Worm (Caenorhabditis elegans): ENCODE results near the gene nstp-10.
A peak's percentile ranks its signal among the peaks of the same experiment; 100 is the strongest.

DNA sequence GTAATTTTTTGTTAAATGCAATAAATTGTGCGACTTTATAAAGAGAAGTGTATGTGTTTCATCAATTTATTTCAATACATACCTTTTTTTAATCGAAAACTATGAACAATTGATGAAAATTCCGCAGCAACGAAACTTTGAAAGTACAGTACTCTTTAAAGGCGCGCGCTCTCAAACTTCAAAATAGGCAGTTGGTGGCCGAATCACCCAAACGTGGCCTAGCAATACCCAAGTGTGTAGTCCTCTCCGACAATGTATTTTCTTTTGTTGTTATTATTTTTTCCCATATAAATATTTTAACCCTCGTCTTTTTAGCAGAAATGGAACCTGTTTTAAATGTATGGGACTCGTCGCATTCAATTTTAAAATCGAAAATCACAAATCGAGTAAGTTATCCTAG is 13.1 kb downstream of the nstp-10 start, which contains the start of gene C50F4.4:
- TF ChIP-seq unc-62 (GFP tag; optimal IDR thresholded peaks at IDR 0.05 in 1 of 2) (no peak), unc-62 (tag; optimal IDR thresholded peaks at IDR 0.05) (no peak), aly-2 (tag; optimal IDR thresholded peaks at IDR 0.05) (no peak), lir-3 (tag; optimal IDR thresholded peaks at IDR 0.05) (no peak), ceh-20 (GFP tag; IDR thresholded peaks at IDR 0.05) (no peak), fkh-10 (GFP tag; optimal IDR thresholded peaks at IDR 0.05) (no peak), mxl-3 (GFP tag; optimal IDR thresholded peaks at IDR 0.05) (no peak), pqm-1 (tag; optimal IDR thresholded peaks at IDR 0.05) (no peak), set-16 (GFP tag; IDR thresholded peaks at IDR 0.05) (no peak), nhr-77 (tag; optimal IDR thresholded peaks at IDR 0.05) (no peak), daf-12 (tag; optimal IDR thresholded peaks at IDR 0.05) (no peak), lin-13 (GFP tag; optimal IDR thresholded peaks at IDR 0.05) (no peak), nhr-76 (tag; optimal IDR thresholded peaks at IDR 0.05) (no peak), unc-130 (GFP tag; optimal IDR thresholded peaks at IDR 0.05) (peak; percentile 84), Y48G9A.11 (GFP tag; IDR thresholded peaks at IDR 0.05) (no peak)

Measured in whole organism, L4 larva.